Worm (Caenorhabditis elegans) whole organism, L3 larva: ENCODE results near the gene trip-4.

Source experiments
- R02D3.7 ChIP-seq: fragments of 150-350 bp; optimal IDR thresholded peaks from 2 replicates; lab custom pipeline; 2014; ENCODE audit warnings: missing biosample characterization, missing genetic modification characterization
- ZK546.5 ChIP-seq: sonication (generic microtip); optimal IDR thresholded peaks from 2 replicates; lab custom pipeline; 2017; ENCODE audit warnings: missing biosample characterization, missing genetic modification characterization
- aly-2 ChIP-seq: fragments of 150-350 bp; optimal IDR thresholded peaks from 2 replicates; lab custom pipeline; 2014; ENCODE audit warnings: missing biosample characterization, missing genetic modification characterization
- ama-1 ChIP-seq: fragments of 150-350 bp; optimal IDR thresholded peaks from 2 replicates; lab custom pipeline; 2018
- ceh-16 ChIP-seq: sonication (generic microtip); optimal IDR thresholded peaks from 2 replicates; lab custom pipeline; 2017; ENCODE audit warnings: missing biosample characterization, missing genetic modification characterization
- ceh-28 ChIP-seq: fragments of 150-350 bp; optimal IDR thresholded peaks from 2 replicates; lab custom pipeline; 2014; ENCODE audit warnings: missing biosample characterization, missing genetic modification reagents, missing genetic modification characterization
- ceh-82 ChIP-seq: fragments of 150-350 bp; optimal IDR thresholded peaks from 2 replicates; lab custom pipeline; 2014; ENCODE audit warnings: missing biosample characterization, missing genetic modification characterization
- ceh-9 ChIP-seq: sonication (generic microtip); optimal IDR thresholded peaks from 2 replicates; lab custom pipeline; 2018; ENCODE audit warnings: missing biosample characterization, missing genetic modification characterization
- daf-12 ChIP-seq: fragments of 150-350 bp; optimal IDR thresholded peaks from 2 replicates; lab custom pipeline; 2014; ENCODE audit warnings: missing biosample characterization, missing genetic modification reagents, missing genetic modification characterization
- egl-27 ChIP-seq: sonication (generic microtip); optimal IDR thresholded peaks from 4 replicates; lab custom pipeline; 2017; ENCODE audit warnings: missing biosample characterization, missing genetic modification reagents, missing genetic modification characterization
- egl-5 ChIP-seq: fragments of 150-350 bp; optimal IDR thresholded peaks from 2 replicates; lab custom pipeline; 2017; ENCODE audit warnings: missing biosample characterization, missing genetic modification reagents, missing genetic modification characterization, inconsistent platforms
- elt-1 ChIP-seq: fragments of 150-350 bp; optimal IDR thresholded peaks from 2 replicates; lab custom pipeline; 2014; ENCODE audit warnings: missing biosample characterization, missing genetic modification characterization
- elt-2 ChIP-seq: sonication (generic microtip); optimal IDR thresholded peaks from 2 replicates; lab custom pipeline; 2016; ENCODE audit warnings: missing genetic modification reagents, mild to moderate bottlenecking, missing genetic modification characterization, missing compliant biosample characterization
- eor-1 ChIP-seq, 2 experiments: fragments of 150-350 bp; optimal IDR thresholded peaks; 2 replicates each; lab custom pipeline; 2014 to 2018; ENCODE audit warnings: missing biosample characterization in 2 of 2, missing genetic modification characterization in 2 of 2
- fos-1 ChIP-seq: fragments of 150-350 bp; optimal IDR thresholded peaks from 2 replicates; lab custom pipeline; 2014; ENCODE audit warnings: missing biosample characterization, missing genetic modification characterization
- hmg-11 ChIP-seq: sonication (generic microtip); optimal IDR thresholded peaks from 2 replicates; lab custom pipeline; 2016; ENCODE audit warnings: missing genetic modification characterization, missing compliant biosample characterization
- lin-15B ChIP-seq: fragments of 150-350 bp; optimal IDR thresholded peaks from 2 replicates; lab custom pipeline; 2014; ENCODE audit warnings: missing biosample characterization, missing genetic modification characterization
- lin-39 ChIP-seq: fragments of 150-350 bp; optimal IDR thresholded peaks from 2 replicates; lab custom pipeline; 2018; ENCODE audit warnings: missing biosample characterization, missing genetic modification reagents, missing genetic modification characterization
- lsy-12 ChIP-seq: sonication (generic microtip); optimal IDR thresholded peaks from 2 replicates; lab custom pipeline; 2016; ENCODE audit warnings: mild to moderate bottlenecking, missing genetic modification characterization, missing compliant biosample characterization
- mdl-1 ChIP-seq: fragments of 150-350 bp; optimal IDR thresholded peaks from 2 replicates; lab custom pipeline; 2014; ENCODE audit warnings: missing biosample characterization, missing genetic modification characterization
- nhr-11 ChIP-seq: fragments of 150-350 bp; optimal IDR thresholded peaks from 2 replicates; lab custom pipeline; 2014; ENCODE audit warnings: missing biosample characterization, missing genetic modification characterization
- nhr-12 ChIP-seq: fragments of 150-350 bp; optimal IDR thresholded peaks from 2 replicates; lab custom pipeline; 2014; ENCODE audit warnings: missing biosample characterization, missing genetic modification characterization
- nhr-23 ChIP-seq: fragments of 150-350 bp; optimal IDR thresholded peaks from 2 replicates; lab custom pipeline; 2014; ENCODE audit warnings: missing biosample characterization, missing genetic modification reagents, missing genetic modification characterization
- nhr-237 ChIP-seq: fragments of 150-350 bp; optimal IDR thresholded peaks from 2 replicates; lab custom pipeline; 2014; ENCODE audit warnings: missing biosample characterization, missing genetic modification characterization
- nhr-25 ChIP-seq: sonication (generic microtip); optimal IDR thresholded peaks from 2 replicates; lab custom pipeline; 2017; ENCODE audit warnings: missing biosample characterization, missing genetic modification characterization
- nhr-43 ChIP-seq: sonication (generic microtip); optimal IDR thresholded peaks from 2 replicates; lab custom pipeline; 2016; ENCODE audit warnings: mild to moderate bottlenecking, missing genetic modification characterization, missing compliant biosample characterization; ENCODE audit not compliant: poor library complexity, severe bottlenecking
- nhr-67 ChIP-seq: fragments of 150-350 bp; optimal IDR thresholded peaks from 2 replicates; lab custom pipeline; 2014; ENCODE audit warnings: missing biosample characterization, missing genetic modification characterization
- nhr-76 ChIP-seq: fragments of 150-350 bp; sonication (generic microtip); optimal IDR thresholded peaks from 5 replicates; lab custom pipeline; 2014; ENCODE audit warnings: missing biosample characterization, missing genetic modification characterization
- pha-4 ChIP-seq: fragments of 150-350 bp; optimal IDR thresholded peaks from 2 replicates; lab custom pipeline; 2014; ENCODE audit warnings: missing biosample characterization, missing genetic modification reagents, missing genetic modification characterization
- pqm-1 ChIP-seq: fragments of 150-350 bp; optimal IDR thresholded peaks from 2 replicates; lab custom pipeline; 2017; ENCODE audit warnings: missing biosample characterization, missing genetic modification characterization, inconsistent platforms
- tbx-2 ChIP-seq: sonication (generic microtip); optimal IDR thresholded peaks from 2 replicates; lab custom pipeline; 2016; ENCODE audit warnings: mild to moderate bottlenecking, missing genetic modification characterization, missing compliant biosample characterization
- unc-39 ChIP-seq: sonication (generic microtip); optimal IDR thresholded peaks from 4 replicates; lab custom pipeline; 2017; ENCODE audit warnings: missing biosample characterization, missing genetic modification characterization
- unc-62 ChIP-seq: fragments of 150-350 bp; sonication (generic microtip); optimal IDR thresholded peaks from 4 replicates; lab custom pipeline; 2014; ENCODE audit warnings: missing biosample characterization, missing genetic modification reagents, missing genetic modification characterization
- zag-1 ChIP-seq: fragments of 150-350 bp; optimal IDR thresholded peaks from 2 replicates; lab custom pipeline; 2014; ENCODE audit warnings: missing biosample characterization, missing genetic modification characterization
- ztf-11 ChIP-seq: fragments of 150-350 bp; optimal IDR thresholded peaks from 2 replicates; lab custom pipeline; 2014; ENCODE audit warnings: missing biosample characterization, missing genetic modification characterization

trip-4 gene

ce11 chrII:15025599-15026164 is 13.5 kb upstream of the trip-4 start, which contains the start of gene cmtr-1 (continued):
- no peak for TF ChIP-seq daf-12 (tag; lab: Kevin White, UChicago)
- no peak for TF ChIP-seq ceh-16
- peak; percentile 38 for TF ChIP-seq elt-1 (tag; lab: Kevin White, UChicago)
- peak in 1 of 2 experiments; percentile 13 for TF ChIP-seq eor-1 (tag; optimal IDR thresholded peaks at IDR 0.05; lab: Kevin White, UChicago)
- TF ChIP-seq nhr-76 (tag; lab: Kevin White, UChicago): peak; percentile 49
- no peak for TF ChIP-seq ZK546.5 (tag; lab: Kevin White, UChicago)
- TF ChIP-seq fos-1 (tag; lab: Kevin White, UChicago): peak; percentile 68
- peak; percentile 96 for TF ChIP-seq lin-39
- peak; percentile 75 for TF ChIP-seq aly-2 (tag; lab: Kevin White, UChicago)
- no peak for TF ChIP-seq unc-39 (tag; lab: Kevin White, UChicago)
- peak; percentile 80 for TF ChIP-seq elt-2 (tag; lab: Kevin White, UChicago)

ce11 chrII:15026389-15026788 is 12.8 kb upstream of the trip-4 start:
- TF ChIP-seq hmg-11 (tag; lab: Kevin White, UChicago) (no peak), fos-1 (tag; lab: Kevin White, UChicago) (no peak)

- no peak for TF ChIP-seq nhr-23 (tag; lab: Kevin White, UChicago)
- no peak for TF ChIP-seq pqm-1 (tag; lab: Kevin White, UChicago)
- no peak for TF ChIP-seq unc-62 (GFP tag; lab: Kevin White, UChicago)
- no peak for TF ChIP-seq nhr-25 (tag; lab: Kevin White, UChicago)
- no peak for TF ChIP-seq lin-39
- no peak for TF ChIP-seq mdl-1 (tag; lab: Kevin White, UChicago)
- no peak for TF ChIP-seq nhr-43 (tag; lab: Kevin White, UChicago)
- TF ChIP-seq nhr-237 (tag; lab: Kevin White, UChicago): no peak
- no peak for TF ChIP-seq lsy-12 (tag; lab: Kevin White, UChicago)
Observed at ce11 chrII:15037782-15038181, 1.4 kb upstream of the trip-4 start, which contains the start of gene Y53F4B.14. Gene Y53F4B.14 (plus strand): TSS chrII:15037991.

- TF ChIP-seq zag-1 (tag; lab: Kevin White, UChicago) (no peak), ceh-9 (tag; lab: Kevin White, UChicago) (no peak), nhr-237 (tag; lab: Kevin White, UChicago) (no peak), tbx-2 (tag; lab: Kevin White, UChicago) (no peak), nhr-11 (tag; lab: Kevin White, UChicago) (no peak), lin-15B (tag; lab: Kevin White, UChicago) (no peak), mdl-1 (tag; lab: Kevin White, UChicago) (no peak), ceh-82 (tag; lab: Kevin White, UChicago) (no peak), daf-12 (tag; lab: Kevin White, UChicago) (no peak), ZK546.5 (tag; lab: Kevin White, UChicago) (no peak), pha-4 (tag; lab: Kevin White, UChicago) (no peak), nhr-12 (no peak), R02D3.7 (tag; lab: Kevin White, UChicago) (no peak), ztf-11 (no peak), nhr-25 (tag; lab: Kevin White, UChicago) (no peak), ama-1 (no peak), ceh-28 (no peak)
- TF ChIP-seq, all 47 proteins: peak for 0
Observed at ce11 chrII:15042310-15042709, 3.1 kb downstream of the trip-4 start.

ce11 chrII:15042783-15043182 is 3.6 kb downstream of the trip-4 start:
- peak; percentile 50 for TF ChIP-seq lin-39

- TF ChIP-seq nhr-237 (tag; lab: Kevin White, UChicago) (no peak), nhr-43 (tag; lab: Kevin White, UChicago) (no peak), ceh-82 (tag; lab: Kevin White, UChicago) (no peak), unc-39 (tag; lab: Kevin White, UChicago) (no peak), pqm-1 (tag; lab: Kevin White, UChicago) (no peak), lsy-12 (tag; lab: Kevin White, UChicago) (no peak), zag-1 (tag; lab: Kevin White, UChicago) (no peak), egl-27 (tag; lab: Kevin White, UChicago) (no peak), egl-5 (tag; lab: Kevin White, UChicago) (no peak), nhr-67 (tag; lab: Kevin White, UChicago) (no peak), ceh-28 (no peak)
Observed at ce11 chrII:15058282-15058681, 19.1 kb downstream of the trip-4 start, which contains the start of gene Y53F4B.17. Gene Y53F4B.17 (plus strand): TSS chrII:15058656.
